Fruit fly (Drosophila melanogaster) whole organism, embryonic: Measurements from ENCODE around the gene CG18598.

Source experiments
- Atf3 ChIP-seq: fragments of 200-800 bp; sonication (Bioruptor generic); optimal IDR thresholded peaks from 3 replicates; lab custom pipeline; 2016; ENCODE audit warnings: missing biosample characterization, missing genetic modification characterization
- Bteb2 ChIP-seq: fragments of 200-800 bp; sonication (Bioruptor generic); optimal IDR thresholded peaks from 2 replicates; lab custom pipeline; 2016; ENCODE audit warnings: missing biosample characterization, missing genetic modification characterization
- CG11247 ChIP-seq: fragments of 200-800 bp; sonication (Bioruptor generic); IDR thresholded peaks from 2 replicates; pipeline ENCODE4 v1.3.6; 2022; ENCODE audit warnings: missing biosample characterization, missing genetic modification characterization
- CG12155 ChIP-seq: fragments of 200-800 bp; sonication (Bioruptor generic); optimal IDR thresholded peaks from 3 replicates; lab custom pipeline; 2016; ENCODE audit warnings: missing biosample characterization, missing genetic modification characterization
- CG1233 ChIP-seq: fragments of 200-800 bp; sonication (Bioruptor generic); optimal IDR thresholded peaks from 4 replicates; lab custom pipeline; 2018; ENCODE audit warnings: missing biosample characterization, mild to moderate bottlenecking, missing genetic modification characterization
- CG12744 ChIP-seq: fragments of 200-800 bp; sonication (Bioruptor generic); optimal IDR thresholded peaks from 2 replicates; lab custom pipeline; 2016; ENCODE audit warnings: missing biosample characterization, missing genetic modification characterization
- CG1603 ChIP-seq: fragments of 200-800 bp; sonication (Bioruptor generic); optimal IDR thresholded peaks from 2 replicates; lab custom pipeline; 2019; ENCODE audit warnings: missing biosample characterization, mild to moderate bottlenecking, missing genetic modification characterization, moderate library complexity
- CG18476 ChIP-seq: fragments of 200-800 bp; sonication (Bioruptor generic); optimal IDR thresholded peaks from 2 replicates; lab custom pipeline; 2016; ENCODE audit warnings: missing biosample characterization, mild to moderate bottlenecking, missing genetic modification characterization
- CG18599 ChIP-seq: fragments of 200-800 bp; sonication (Bioruptor generic); optimal IDR thresholded peaks from 3 replicates; lab custom pipeline; 2017; ENCODE audit warnings: missing biosample characterization, missing genetic modification characterization, mild to moderate bottlenecking, moderate library complexity, missing genetic modification reagents
- CG3065 ChIP-seq: fragments of 200-800 bp; sonication (Bioruptor generic); optimal IDR thresholded peaks from 2 replicates; lab custom pipeline; 2016; ENCODE audit warnings: missing biosample characterization, missing genetic modification characterization
- CG31224 ChIP-seq: fragments of 200-800 bp; sonication (Bioruptor generic); IDR thresholded peaks from 2 replicates; pipeline ENCODE4 v1.3.6; 2022; ENCODE audit warnings: missing biosample characterization, missing genetic modification characterization
- CG31441 ChIP-seq: fragments of 200-800 bp; sonication (Bioruptor generic); IDR thresholded peaks from 2 replicates; pipeline ENCODE4 v1.3.6; 2022; ENCODE audit warnings: missing biosample characterization, missing genetic modification characterization
- CG32767 ChIP-seq: fragments of 200-800 bp; sonication (Bioruptor generic); IDR thresholded peaks from 2 replicates; pipeline ENCODE4 v1.3.6; 2022; ENCODE audit warnings: missing biosample characterization, missing genetic modification characterization
- CG3281 ChIP-seq: fragments of 200-800 bp; sonication (Bioruptor generic); optimal IDR thresholded peaks from 3 replicates; lab custom pipeline; 2017; ENCODE audit warnings: missing biosample characterization, mild to moderate bottlenecking, missing genetic modification characterization
- CG34376 ChIP-seq: fragments of 200-800 bp; sonication (Bioruptor generic); optimal IDR thresholded peaks from 2 replicates; lab custom pipeline; 2018; ENCODE audit warnings: missing biosample characterization, mild to moderate bottlenecking, missing genetic modification characterization
- CG4617 ChIP-seq: fragments of 200-800 bp; sonication (Bioruptor generic); optimal IDR thresholded peaks from 3 replicates; lab custom pipeline; 2016; ENCODE audit warnings: missing biosample characterization, missing genetic modification characterization, borderline replicate concordance
- CG4730 ChIP-seq: fragments of 200-800 bp; sonication (Bioruptor generic); IDR thresholded peaks from 2 replicates; pipeline ENCODE4 v1.3.6; 2022; ENCODE audit warnings: missing biosample characterization, missing genetic modification characterization
- CG7357 ChIP-seq: fragments of 200-800 bp; sonication (Bioruptor generic); IDR thresholded peaks from 3 replicates; pipeline ENCODE4 v1.3.6; 2022; ENCODE audit warnings: missing biosample characterization, missing genetic modification characterization
- CG7963 ChIP-seq: fragments of 200-800 bp; sonication (Bioruptor generic); IDR thresholded peaks from 3 replicates; pipeline ENCODE4 v1.3.6; 2022; ENCODE audit warnings: missing biosample characterization, missing genetic modification characterization; ENCODE audit not compliant: partially characterized antibody
- CG8359 ChIP-seq: fragments of 200-800 bp; sonication (Bioruptor generic); optimal IDR thresholded peaks from 2 replicates; lab custom pipeline; 2017; ENCODE audit warnings: missing biosample characterization, mild to moderate bottlenecking, missing genetic modification characterization, borderline replicate concordance
- Dll ChIP-seq: fragments of 200-800 bp; sonication (Bioruptor generic); IDR thresholded peaks from 4 replicates; pipeline ENCODE4 v1.3.6; 2022; ENCODE audit warnings: missing biosample characterization, missing genetic modification characterization; ENCODE audit not compliant: partially characterized antibody
- GATAe ChIP-seq: fragments of 200-800 bp; sonication (Bioruptor generic); conservative IDR thresholded peaks from 2 replicates; pipeline ENCODE4 v1.3.6; 2022; ENCODE audit warnings: missing biosample characterization, missing genetic modification characterization
- HHEX ChIP-seq: fragments of 200-800 bp; sonication (Bioruptor generic); optimal IDR thresholded peaks from 3 replicates; lab custom pipeline; 2017; ENCODE audit warnings: missing biosample characterization, mild to moderate bottlenecking, missing genetic modification characterization, missing genetic modification reagents
- HmgZ ChIP-seq: fragments of 200-800 bp; sonication (Bioruptor generic); optimal IDR thresholded peaks from 2 replicates; lab custom pipeline; 2018; ENCODE audit warnings: missing biosample characterization, mild to moderate bottlenecking, missing genetic modification characterization
- NC2α ChIP-seq: fragments of 200-800 bp; sonication (Bioruptor generic); optimal IDR thresholded peaks from 2 replicates; lab custom pipeline; 2016; ENCODE audit warnings: missing biosample characterization, missing genetic modification characterization
- Oaz ChIP-seq: fragments of 200-800 bp; sonication (Bioruptor generic); IDR thresholded peaks from 2 replicates; pipeline ENCODE4 v1.3.6; 2022; ENCODE audit warnings: missing biosample characterization, missing genetic modification characterization
- PHDP ChIP-seq: fragments of 200-800 bp; sonication (Bioruptor generic); optimal IDR thresholded peaks from 3 replicates; lab custom pipeline; 2018; ENCODE audit warnings: missing biosample characterization, mild to moderate bottlenecking, missing genetic modification characterization, moderate library complexity
- Ssrp ChIP-seq: fragments of 200-800 bp; sonication (Bioruptor generic); optimal IDR thresholded peaks from 2 replicates; lab custom pipeline; 2018; ENCODE audit warnings: missing biosample characterization, mild to moderate bottlenecking, missing genetic modification characterization, moderate library complexity
- Xrp1 ChIP-seq: fragments of 200-800 bp; sonication (Bioruptor generic); IDR thresholded peaks from 2 replicates; pipeline ENCODE4 v1.3.6; 2022; ENCODE audit warnings: missing biosample characterization, missing genetic modification characterization
- ap ChIP-seq: fragments of 200-800 bp; sonication (Bioruptor generic); IDR thresholded peaks from 2 replicates; pipeline ENCODE4 v1.3.6; 2022; ENCODE audit warnings: missing biosample characterization, missing genetic modification characterization
- bsh ChIP-seq, 2 experiments: fragments of 200-800 bp; sonication (Bioruptor generic); optimal IDR thresholded peaks; 2 replicates each; lab custom pipeline; 2017 to 2018; ENCODE audit warnings: mild to moderate bottlenecking in 2 of 2, missing biosample characterization in 2 of 2, missing genetic modification characterization in 2 of 2, moderate library complexity in 1 of 2
- cato ChIP-seq: fragments of 200-800 bp; sonication (Bioruptor generic); optimal IDR thresholded peaks from 2 replicates; lab custom pipeline; 2016; ENCODE audit warnings: missing biosample characterization, missing genetic modification characterization, borderline replicate concordance
- chif ChIP-seq, 2 experiments: fragments of 200-800 bp; sonication (Bioruptor generic); optimal IDR thresholded peaks; 3 replicates each; lab custom pipeline; 2016; ENCODE audit warnings: missing biosample characterization in 2 of 2, missing genetic modification characterization in 2 of 2
- emc ChIP-seq: fragments of 200-800 bp; sonication (Bioruptor generic); optimal IDR thresholded peaks from 2 replicates; lab custom pipeline; 2016; ENCODE audit warnings: missing biosample characterization, missing genetic modification characterization
- fd96Cb ChIP-seq: fragments of 200-800 bp; sonication (Bioruptor generic); optimal IDR thresholded peaks from 2 replicates; lab custom pipeline; 2018; ENCODE audit warnings: missing biosample characterization, mild to moderate bottlenecking, missing genetic modification characterization, moderate library complexity
- fru ChIP-seq: fragments of >200 bp; optimal IDR thresholded peaks from 2 replicates; lab custom pipeline; 2017
- fu2 ChIP-seq: fragments of 200-800 bp; sonication (Bioruptor generic); optimal IDR thresholded peaks from 2 replicates; lab custom pipeline; 2016; ENCODE audit warnings: missing biosample characterization, missing genetic modification characterization
- grau ChIP-seq: fragments of 200-800 bp; optimal IDR thresholded peaks from 3 replicates; lab custom pipeline; 2019; ENCODE audit warnings: missing biosample characterization, mild to moderate bottlenecking, missing genetic modification characterization, moderate library complexity
- klu ChIP-seq: fragments of 200-800 bp; sonication (Bioruptor generic); IDR thresholded peaks from 2 replicates; pipeline ENCODE4 v1.3.6; 2022; ENCODE audit warnings: missing biosample characterization, missing genetic modification characterization
- maf-S ChIP-seq: fragments of 200-800 bp; sonication (Bioruptor generic); optimal IDR thresholded peaks from 2 replicates; lab custom pipeline; 2016; ENCODE audit warnings: missing biosample characterization, missing genetic modification characterization
- odd ChIP-seq: fragments of 200-800 bp; sonication (Bioruptor generic); optimal IDR thresholded peaks from 2 replicates; lab custom pipeline; 2017; ENCODE audit warnings: missing biosample characterization, mild to moderate bottlenecking, missing genetic modification characterization
- otp ChIP-seq: fragments of 200-800 bp; sonication (Bioruptor generic); IDR thresholded peaks from 3 replicates; pipeline ENCODE4, ENCODE4 v1.3.6; 2022; ENCODE audit warnings: missing biosample characterization, missing genetic modification characterization
- pb ChIP-seq: fragments of 200-800 bp; sonication (Bioruptor generic); optimal IDR thresholded peaks from 3 replicates; lab custom pipeline; 2016; ENCODE audit warnings: missing biosample characterization, missing genetic modification characterization
- psq ChIP-seq: fragments of 200-800 bp; sonication (Bioruptor generic); optimal IDR thresholded peaks from 2 replicates; lab custom pipeline; 2017; ENCODE audit warnings: missing biosample characterization, missing genetic modification characterization
- ro ChIP-seq: fragments of 200-800 bp; sonication (Bioruptor generic); IDR thresholded peaks from 2 replicates; pipeline ENCODE4 v1.3.6; 2022; ENCODE audit warnings: missing biosample characterization, missing genetic modification characterization
- row ChIP-seq: fragments of 200-800 bp; sonication (Bioruptor generic); IDR thresholded peaks from 3 replicates; pipeline ENCODE4 v1.3.6; 2022; ENCODE audit warnings: missing biosample characterization, missing genetic modification characterization
- run ChIP-seq: fragments of 200-800 bp; sonication (Bioruptor generic); optimal IDR thresholded peaks from 3 replicates; lab custom pipeline; 2018; ENCODE audit warnings: missing biosample characterization, mild to moderate bottlenecking, missing genetic modification characterization
- sima ChIP-seq: fragments of 200-800 bp; sonication (Bioruptor generic); optimal IDR thresholded peaks from 2 replicates; lab custom pipeline; 2016; ENCODE audit warnings: missing biosample characterization, missing genetic modification characterization
- sug ChIP-seq: fragments of 200-800 bp; optimal IDR thresholded peaks from 2 replicates; lab custom pipeline; 2019; ENCODE audit warnings: missing biosample characterization, mild to moderate bottlenecking, missing genetic modification characterization, moderate library complexity
- tgo ChIP-seq: fragments of 200-800 bp; sonication (Bioruptor generic); IDR thresholded peaks from 3 replicates; pipeline ENCODE4 v1.3.6; 2022; ENCODE audit warnings: missing biosample characterization, missing genetic modification characterization
- tio ChIP-seq: fragments of 200-800 bp; sonication (Bioruptor generic); optimal IDR thresholded peaks from 2 replicates; lab custom pipeline; 2017; ENCODE audit warnings: missing biosample characterization, missing genetic modification characterization, inconsistent platforms
- zfh1 ChIP-seq: fragments of 200-800 bp; sonication (Bioruptor generic); IDR thresholded peaks from 3 replicates; pipeline ENCODE4 v1.3.6; 2022; ENCODE audit warnings: missing biosample characterization, missing genetic modification characterization
- zfh2 ChIP-seq: fragments of 200-800 bp; sonication (Bioruptor generic); optimal IDR thresholded peaks from 2 replicates; lab custom pipeline; 2016; ENCODE audit warnings: missing biosample characterization, missing genetic modification characterization

Gene CG18598

dm6 chr3R:18215300-18215699, 35.6 kb upstream of the CG18598 start (continued):
- no peak for TF ChIP-seq zfh1 (GFP tag; lab: Robert Waterston, UW)
- TF ChIP-seq grau (tag; lab: Kevin White, UChicago) = no peak
- TF ChIP-seq Xrp1 = no peak
- TF ChIP-seq CG12155 (GFP tag; lab: Kevin White, UChicago) = peak; percentile 41
- TF ChIP-seq ro (GFP tag; lab: Robert Waterston, UW) = no peak
- TF ChIP-seq HmgZ (tag; lab: Kevin White, UChicago) = peak; percentile 46
- TF ChIP-seq CG1233 (GFP tag; lab: Kevin White, UChicago) = no peak
- no peak for TF ChIP-seq CG12744 (GFP tag; lab: Kevin White, UChicago)
- TF ChIP-seq pb (GFP tag; lab: Kevin White, UChicago) = no peak
- TF ChIP-seq psq (GFP tag; lab: Kevin White, UChicago) = no peak
- TF ChIP-seq PHDP (tag; lab: Kevin White, UChicago) = no peak
- no peak for TF ChIP-seq CG7963 (GFP tag; lab: Robert Waterston, UW)
- TF ChIP-seq chif (GFP tag; optimal IDR thresholded peaks at IDR 0.05; lab: Kevin White, UChicago) = peak in 1 of 2 experiments; percentile 19
- no peak for TF ChIP-seq CG31224 (GFP tag; lab: Robert Waterston, UW)
- no peak for TF ChIP-seq otp
- TF ChIP-seq NC2α (GFP tag; lab: Kevin White, UChicago) = no peak
- no peak for TF ChIP-seq emc (GFP tag; lab: Kevin White, UChicago)
- no peak for TF ChIP-seq run (tag; lab: Kevin White, UChicago)
- peak; percentile 13 for TF ChIP-seq tio
- no peak for TF ChIP-seq cato (GFP tag; lab: Kevin White, UChicago)
- no peak for TF ChIP-seq HHEX (GFP tag; lab: Kevin White, UChicago)
- TF ChIP-seq fd96Cb = peak; percentile 3
- no peak for TF ChIP-seq klu (GFP tag; lab: Robert Waterston, UW)
- no peak for TF ChIP-seq CG8359 (GFP tag; lab: Kevin White, UChicago)
- no peak for TF ChIP-seq CG34376 (GFP tag; lab: Kevin White, UChicago)
- TF ChIP-seq CG18599 (GFP tag; lab: Kevin White, UChicago) = peak; percentile 7
- peak; percentile 31 for TF ChIP-seq CG1603
- no peak for TF ChIP-seq CG18476
- no peak for TF ChIP-seq CG31441 (GFP tag; lab: Robert Waterston, UW)
- TF ChIP-seq row = peak; percentile 66
- TF ChIP-seq CG4617 (GFP tag; lab: Kevin White, UChicago) = no peak
- TF ChIP-seq bsh (GFP tag; optimal IDR thresholded peaks at IDR 0.05; lab: Kevin White, UChicago) = no peak
- peak; percentile 23 for TF ChIP-seq Bteb2 (GFP tag; lab: Kevin White, UChicago)
- TF ChIP-seq CG32767 = peak; percentile 33; the same call in 1 of the 2 replicates
- TF ChIP-seq Ssrp (tag; lab: Kevin White, UChicago) = peak; percentile 4
- TF ChIP-seq odd (GFP tag; lab: Kevin White, UChicago) = no peak
- no peak for TF ChIP-seq sima (GFP tag; lab: Kevin White, UChicago)
- TF ChIP-seq fru = no peak
- TF ChIP-seq maf-S (GFP tag; lab: Kevin White, UChicago) = no peak
- TF ChIP-seq CG4730 (GFP tag; lab: Robert Waterston, UW) = no peak
- peak; percentile 33 for TF ChIP-seq fu2 (GFP tag; lab: Kevin White, UChicago)
- no peak for TF ChIP-seq Atf3 (GFP tag; lab: Kevin White, UChicago)
- no peak for TF ChIP-seq GATAe (GFP tag; lab: Robert Waterston, UW)
- TF ChIP-seq Oaz = no peak
- no peak for TF ChIP-seq CG11247 (GFP tag; lab: Robert Waterston, UW)
- no peak for TF ChIP-seq CG3065 (GFP tag; lab: Kevin White, UChicago)
- no peak for TF ChIP-seq CG7357 (GFP tag; lab: Robert Waterston, UW)
- TF ChIP-seq zfh2 (GFP tag; lab: Kevin White, UChicago) = peak; percentile 57
- TF ChIP-seq ap (GFP tag; lab: Robert Waterston, UW) = no peak
- TF ChIP-seq CG3281 (GFP tag; lab: Kevin White, UChicago) = no peak
- TF ChIP-seq Dll (GFP tag; lab: Robert Waterston, UW) = peak; percentile 86
- TF ChIP-seq tgo (GFP tag; lab: Robert Waterston, UW) = no peak
- TF ChIP-seq sug (tag; lab: Kevin White, UChicago) = no peak
